Fruit fly (Drosophila melanogaster): ENCODE measurements around the gene CG16713.

The CG16713 gene

DNA sequence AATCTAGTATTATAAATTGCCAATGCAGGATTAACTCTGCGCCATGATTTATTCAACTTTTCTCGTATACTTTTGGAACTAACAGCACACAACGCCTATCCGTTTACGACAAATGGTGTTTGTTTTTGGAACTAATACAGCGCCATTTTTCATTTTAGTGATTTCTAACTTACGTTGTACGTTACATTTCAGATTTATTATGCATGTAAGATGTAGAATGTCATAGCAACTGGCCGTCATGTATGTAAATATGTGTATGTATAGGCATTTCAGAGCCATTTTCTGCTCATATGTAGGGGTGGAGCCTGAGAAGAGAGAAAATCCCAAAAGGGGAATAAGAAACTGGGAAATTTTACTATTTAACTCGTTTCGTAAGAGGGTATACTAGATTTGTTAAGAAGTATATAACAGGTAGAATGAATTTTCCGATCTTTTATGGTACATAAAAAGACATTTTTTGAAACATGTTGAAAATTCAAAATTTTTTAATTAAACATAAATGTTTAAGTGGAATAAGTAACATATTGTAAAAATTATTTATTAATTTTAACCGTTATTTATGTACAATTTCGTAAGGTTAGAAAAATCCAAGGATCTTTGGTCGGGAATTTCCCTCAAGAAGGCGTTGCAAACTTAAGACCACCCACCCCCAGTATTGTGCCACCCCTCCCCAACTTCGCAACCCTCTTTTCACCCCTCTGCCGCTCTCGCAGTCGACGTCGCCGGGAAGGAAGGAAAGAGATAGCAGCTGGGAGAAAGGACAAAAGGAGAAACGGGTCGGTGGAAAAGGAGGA is 37.7 kb downstream of the CG16713 start (continued):
- peak; percentile 27 for TF ChIP-seq caup (GFP tag; optimal IDR thresholded peaks at IDR 0.05; ENCODE audit: severe bottlenecking)
- TF ChIP-seq Blimp-1 (GFP tag; optimal IDR thresholded peaks at IDR 0.05) = peak; percentile 55
- TF ChIP-seq vvl (GFP tag; IDR thresholded peaks at IDR 0.05) = peak; percentile 68
- TF ChIP-seq ATbp (GFP tag; optimal IDR thresholded peaks at IDR 0.05) = no peak
- peak; percentile 6 for TF ChIP-seq CHES-1-like (GFP tag; optimal IDR thresholded peaks at IDR 0.05)
- TF ChIP-seq onecut (GFP tag; IDR thresholded peaks at IDR 0.05) = peak; percentile 15; the same call in 1 of the 2 replicates
- peak; percentile 59 for TF ChIP-seq NfI (GFP tag; optimal IDR thresholded peaks at IDR 0.05)
- TF ChIP-seq dpn (GFP tag; optimal IDR thresholded peaks at IDR 0.05) = peak; percentile 43 to 71
- no peak for TF ChIP-seq TFAM (GFP tag; optimal IDR thresholded peaks at IDR 0.05)
- TF ChIP-seq HmgD (GFP tag; optimal IDR thresholded peaks at IDR 0.05) = peak; percentile 75
- TF ChIP-seq Mes4 (GFP tag; optimal IDR thresholded peaks at IDR 0.05) = peak; percentile 50
- peak; percentile 45 for TF ChIP-seq CG17912 (GFP tag; optimal IDR thresholded peaks at IDR 0.05)
- TF ChIP-seq jumu (GFP tag; optimal IDR thresholded peaks at IDR 0.05) = no peak
- no peak for TF ChIP-seq Fer2 (tag; optimal IDR thresholded peaks at IDR 0.05)
- TF ChIP-seq CG34376 (GFP tag; optimal IDR thresholded peaks at IDR 0.05) = peak; percentile 7
- TF ChIP-seq grn (GFP tag; optimal IDR thresholded peaks at IDR 0.05) = peak; percentile 1
- peak; percentile 43; the same call in 1 of the 2 replicates for TF ChIP-seq unc-4 (GFP tag; IDR thresholded peaks at IDR 0.05; ENCODE audit: partially characterized antibody)
- peak; percentile 40 for TF ChIP-seq CG12391 (tag; optimal IDR thresholded peaks at IDR 0.05)
- TF ChIP-seq CG17359 (tag; optimal IDR thresholded peaks at IDR 0.05) = peak; percentile 58
- peak in 1 of 2 experiments; percentile 64 for TF ChIP-seq chif (GFP tag; optimal IDR thresholded peaks at IDR 0.05)
- TF ChIP-seq sim (GFP tag; IDR thresholded peaks at IDR 0.05) = no peak
- TF ChIP-seq CG8765 (GFP tag; IDR thresholded peaks at IDR 0.05) = no peak
- TF ChIP-seq CG14050 (GFP tag; IDR thresholded peaks at IDR 0.05) = no peak
- TF ChIP-seq bbx (GFP tag; IDR thresholded peaks at IDR 0.05; ENCODE audit: partially characterized antibody) = peak; percentile 81
- TF ChIP-seq lilli (GFP tag; optimal IDR thresholded peaks at IDR 0.05) = peak; percentile 32
- TF ChIP-seq fu2 (GFP tag; optimal IDR thresholded peaks at IDR 0.05) = no peak
- peak; percentile 63 for TF ChIP-seq CG7745 (tag; optimal IDR thresholded peaks at IDR 0.05)
- TF ChIP-seq CG9609 (GFP tag; optimal IDR thresholded peaks at IDR 0.05) = no peak
- TF ChIP-seq Nf-YC (tag; optimal IDR thresholded peaks at IDR 0.05) = peak; percentile 85
- peak; percentile 81 for TF ChIP-seq Drgx (GFP tag; IDR thresholded peaks at IDR 0.05)
- TF ChIP-seq Max (GFP tag; optimal IDR thresholded peaks at IDR 0.05) = peak; percentile 37
- TF ChIP-seq CG10979 (tag; optimal IDR thresholded peaks at IDR 0.05) = peak; percentile 33
- no peak for TF ChIP-seq tio (GFP tag; optimal IDR thresholded peaks at IDR 0.05)
- peak; percentile 11 for TF ChIP-seq run (tag; optimal IDR thresholded peaks at IDR 0.05)
- no peak for TF ChIP-seq CG4360 (GFP tag; IDR thresholded peaks at IDR 0.05)
- TF ChIP-seq CG31365 (tag; optimal IDR thresholded peaks at IDR 0.05) = peak; percentile 55
- no peak for TF ChIP-seq luna (GFP tag; optimal IDR thresholded peaks at IDR 0.05)
- peak; percentile 26 for TF ChIP-seq MTF-1 (GFP tag; optimal IDR thresholded peaks at IDR 0.05; ENCODE audit: borderline replicate concordance)
- peak; percentile 63; the same call in 1 of the 2 replicates for TF ChIP-seq CG9932 (GFP tag; IDR thresholded peaks at IDR 0.05)
- no peak for TF ChIP-seq Tbp (GFP tag; optimal IDR thresholded peaks at IDR 0.05)
- TF ChIP-seq usp (GFP tag; optimal IDR thresholded peaks at IDR 0.05) = no peak
- TF ChIP-seq CG31224 (GFP tag; IDR thresholded peaks at IDR 0.05) = no peak
- TF ChIP-seq dysf (GFP tag; IDR thresholded peaks at IDR 0.05) = peak; percentile 3; the same call in 1 of the 3 replicates
- TF ChIP-seq twi (tag; optimal IDR thresholded peaks at IDR 0.05) = peak; percentile 35
- no peak for TF ChIP-seq CG13123 (GFP tag; optimal IDR thresholded peaks at IDR 0.05)
- no peak for TF ChIP-seq CG7372 (GFP tag; IDR thresholded peaks at IDR 0.05)
- no peak for TF ChIP-seq CG6813 (GFP tag; optimal IDR thresholded peaks at IDR 0.05)
- TF ChIP-seq slp2 (GFP tag; optimal IDR thresholded peaks at IDR 0.05) = no peak
- TF ChIP-seq Ets65A (GFP tag) = peak; percentile 93
